Fruit fly (Drosophila melanogaster) whole organism, adult: ENCODE data around the gene CG33483.

Source experiments
- CG12768 ChIP-seq: fragments of 200-800 bp; sonication (Bioruptor generic); optimal IDR thresholded peaks from 2 replicates; lab custom pipeline; 2017; ENCODE audit warnings: missing biosample characterization, missing genetic modification characterization, mild to moderate bottlenecking, moderate library complexity, missing genetic modification reagents
- CG33017 ChIP-seq: fragments of 200-800 bp; sonication (Bioruptor generic); optimal IDR thresholded peaks from 2 replicates; lab custom pipeline; 2018; ENCODE audit warnings: missing biosample characterization, mild to moderate bottlenecking, missing genetic modification characterization, moderate library complexity
- CG5204 ChIP-seq: fragments of 200-800 bp; sonication (Bioruptor generic); optimal IDR thresholded peaks from 2 replicates; lab custom pipeline; 2016; ENCODE audit warnings: missing biosample characterization, missing genetic modification characterization
- Crg-1 ChIP-seq: fragments of 200-800 bp; sonication (Bioruptor generic); optimal IDR thresholded peaks from 2 replicates; lab custom pipeline; 2016; ENCODE audit warnings: missing biosample characterization, missing genetic modification characterization
- Hr96 ChIP-seq: fragments of 200-800 bp; sonication (Bioruptor generic); optimal IDR thresholded peaks from 2 replicates; lab custom pipeline; 2016; ENCODE audit warnings: missing biosample characterization, missing genetic modification characterization
- pad ChIP-seq: fragments of 200-800 bp; sonication (Bioruptor generic); optimal IDR thresholded peaks from 3 replicates; lab custom pipeline; 2017; ENCODE audit warnings: missing biosample characterization, missing genetic modification characterization, mild to moderate bottlenecking, moderate library complexity, missing genetic modification reagents

DNA sequence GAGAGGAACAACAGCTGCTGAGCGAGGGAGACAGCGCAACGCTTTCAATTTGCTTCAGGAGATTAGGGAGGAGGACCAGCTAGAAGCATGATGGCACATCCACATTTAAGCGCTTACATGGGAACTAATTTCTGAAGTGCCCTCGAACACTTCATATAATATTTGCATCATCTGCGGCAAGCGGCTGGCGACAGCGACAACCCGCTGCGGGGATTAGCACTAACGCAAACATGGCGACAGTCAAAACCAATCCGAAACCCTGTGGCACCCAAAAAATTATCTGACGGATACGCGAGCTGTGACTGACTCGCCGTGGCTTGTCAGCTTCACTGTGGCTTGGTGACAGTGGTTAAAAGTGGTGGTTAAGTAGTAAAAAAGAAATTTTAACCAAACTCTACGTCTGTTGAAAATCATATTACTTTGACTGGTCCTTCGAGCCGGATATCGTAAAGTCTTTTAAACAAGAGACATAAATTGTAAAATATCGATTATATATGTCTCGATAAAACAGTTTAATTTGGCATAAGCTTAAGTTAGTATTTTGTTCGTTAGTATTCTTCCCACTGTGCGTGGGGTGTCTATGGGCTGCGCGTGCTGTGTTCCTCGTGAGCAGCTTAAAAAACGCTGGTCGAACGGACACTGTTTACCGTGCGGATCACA lies 41.9 kb downstream of the CG33483 start:
- no peak for TF ChIP-seq pad (GFP tag; lab: Kevin White, UChicago)
- no peak for TF ChIP-seq CG33017 (tag; lab: Kevin White, UChicago)
- TF ChIP-seq CG12768 (GFP tag; lab: Kevin White, UChicago), result no peak
- TF ChIP-seq Crg-1, result no peak
- TF ChIP-seq CG5204 (GFP tag; lab: Kevin White, UChicago), result no peak
- no peak for TF ChIP-seq Hr96 (GFP tag; lab: Kevin White, UChicago)
